Worm (Caenorhabditis elegans) whole organism, mixed stage, embryonic: ENCODE measurements around the gene unc-60.

Experiments used
- M03D4.4 ChIP-seq: sonication (generic microtip); optimal IDR thresholded peaks from 2 replicates; lab custom pipeline; 2017; ENCODE audit warnings: mild to moderate bottlenecking, missing genetic modification characterization, missing compliant biosample characterization
- bed-3 ChIP-seq: fragments of 200-800 bp; sonication (Bioruptor generic); optimal IDR thresholded peaks from 3 replicates; lab custom pipeline; 2018; ENCODE audit warnings: mild to moderate bottlenecking, missing genetic modification characterization, moderate library complexity, missing compliant biosample characterization
- blmp-1 ChIP-seq: fragments of 150-350 bp; optimal IDR thresholded peaks from 2 replicates; lab custom pipeline; 2014; ENCODE audit warnings: missing biosample characterization, missing genetic modification characterization
- ceh-39 ChIP-seq: fragments of 150-350 bp; optimal IDR thresholded peaks from 2 replicates; lab custom pipeline; 2014; ENCODE audit warnings: missing biosample characterization, missing genetic modification characterization
- ceh-43 ChIP-seq: fragments of 200-800 bp; sonication (Bioruptor generic); optimal IDR thresholded peaks from 2 replicates; lab custom pipeline; 2018; ENCODE audit warnings: mild to moderate bottlenecking, missing genetic modification characterization, moderate library complexity, missing compliant biosample characterization
- ceh-83 ChIP-seq: fragments of 200-800 bp; sonication (Bioruptor generic); optimal IDR thresholded peaks from 2 replicates; lab custom pipeline; 2018; ENCODE audit warnings: mild to moderate bottlenecking, missing genetic modification characterization, missing compliant biosample characterization
- ces-1 ChIP-seq: fragments of 150-350 bp; optimal IDR thresholded peaks from 2 replicates; lab custom pipeline; 2014; ENCODE audit warnings: missing biosample characterization, missing genetic modification reagents, missing genetic modification characterization
- cnd-1 ChIP-seq: fragments of 200-800 bp; sonication (Bioruptor generic); optimal IDR thresholded peaks from 2 replicates; lab custom pipeline; 2018; ENCODE audit warnings: mild to moderate bottlenecking, missing genetic modification characterization, missing compliant biosample characterization
- drap-1 ChIP-seq: fragments of 200-800 bp; sonication (Bioruptor generic); optimal IDR thresholded peaks from 3 replicates; lab custom pipeline; 2018; ENCODE audit warnings: mild to moderate bottlenecking, missing genetic modification characterization, missing compliant biosample characterization
- elt-1 ChIP-seq: sonication (generic microtip); optimal IDR thresholded peaks from 2 replicates; lab custom pipeline; 2017; ENCODE audit warnings: missing genetic modification characterization, mild to moderate bottlenecking, missing compliant biosample characterization, antibody characterized with exemption, moderate library complexity, borderline replicate concordance; ENCODE audit not compliant: insufficient read depth
- elt-3 ChIP-seq: fragments of 150-350 bp; optimal IDR thresholded peaks from 2 replicates; lab custom pipeline; 2014; ENCODE audit warnings: missing biosample characterization, missing genetic modification characterization
- flh-1 ChIP-seq: fragments of 200-800 bp; sonication (Bioruptor generic); optimal IDR thresholded peaks from 2 replicates; lab custom pipeline; 2018; ENCODE audit warnings: mild to moderate bottlenecking, missing genetic modification characterization, moderate library complexity, missing compliant biosample characterization
- ham-2 ChIP-seq: fragments of 200-800 bp; sonication (Bioruptor generic); optimal IDR thresholded peaks from 2 replicates; lab custom pipeline; 2018; ENCODE audit warnings: mild to moderate bottlenecking, missing genetic modification characterization, missing compliant biosample characterization
- hlh-1 ChIP-seq: fragments of 150-350 bp; optimal IDR thresholded peaks from 2 replicates; lab custom pipeline; 2014; ENCODE audit warnings: missing biosample characterization, missing genetic modification reagents, missing genetic modification characterization
- lin-13 ChIP-seq: fragments of 150-350 bp; optimal IDR thresholded peaks from 2 replicates; lab custom pipeline; 2014; ENCODE audit warnings: missing biosample characterization, missing genetic modification characterization
- lin-32 ChIP-seq: fragments of 200-800 bp; sonication (Bioruptor generic); optimal IDR thresholded peaks from 2 replicates; lab custom pipeline; 2018; ENCODE audit warnings: mild to moderate bottlenecking, missing genetic modification characterization, missing compliant biosample characterization
- lsy-2 ChIP-seq: fragments of 150-350 bp; optimal IDR thresholded peaks from 2 replicates; lab custom pipeline; 2014; ENCODE audit warnings: missing biosample characterization, missing genetic modification characterization
- mab-5 ChIP-seq: fragments of 150-350 bp; optimal IDR thresholded peaks from 2 replicates; lab custom pipeline; 2014; ENCODE audit warnings: missing biosample characterization, missing genetic modification characterization
- mep-1 ChIP-seq: fragments of 150-350 bp; optimal IDR thresholded peaks from 2 replicates; lab custom pipeline; 2017; ENCODE audit warnings: missing biosample characterization, missing genetic modification reagents, missing genetic modification characterization, inconsistent platforms
- mls-2 ChIP-seq: sonication (generic microtip); optimal IDR thresholded peaks from 2 replicates; lab custom pipeline; 2016; ENCODE audit warnings: mild to moderate bottlenecking, missing genetic modification characterization, moderate library complexity, missing compliant biosample characterization
- nhr-12 ChIP-seq: fragments of 150-350 bp; optimal IDR thresholded peaks from 2 replicates; lab custom pipeline; 2014; ENCODE audit warnings: missing biosample characterization, missing genetic modification characterization
- nhr-2 ChIP-seq: fragments of 150-350 bp; optimal IDR thresholded peaks from 2 replicates; lab custom pipeline; 2014; ENCODE audit warnings: missing biosample characterization, missing genetic modification characterization
- nhr-237 ChIP-seq: fragments of 150-350 bp; optimal IDR thresholded peaks from 2 replicates; lab custom pipeline; 2014; ENCODE audit warnings: missing biosample characterization, missing genetic modification characterization
- nhr-28 ChIP-seq: fragments of 150-350 bp; optimal IDR thresholded peaks from 2 replicates; lab custom pipeline; 2014; ENCODE audit warnings: missing biosample characterization, missing genetic modification characterization
- nhr-76 ChIP-seq: sonication (generic microtip); optimal IDR thresholded peaks from 2 replicates; lab custom pipeline; 2017; ENCODE audit warnings: missing biosample characterization, missing genetic modification characterization
- pha-4 ChIP-seq: fragments of 150-350 bp; optimal IDR thresholded peaks from 2 replicates; lab custom pipeline; 2018; ENCODE audit warnings: missing biosample characterization, missing genetic modification reagents, missing genetic modification characterization
- sem-2 ChIP-seq: fragments of 200-800 bp; sonication (Bioruptor generic); optimal IDR thresholded peaks from 2 replicates; lab custom pipeline; 2018; ENCODE audit warnings: mild to moderate bottlenecking, missing genetic modification characterization, missing compliant biosample characterization
- snpc-4 ChIP-seq: fragments of 150-350 bp; optimal IDR thresholded peaks from 2 replicates; lab custom pipeline; 2014; ENCODE audit warnings: missing biosample characterization, missing genetic modification characterization
- sptf-1 ChIP-seq: sonication (generic microtip); optimal IDR thresholded peaks from 2 replicates; lab custom pipeline; 2017; ENCODE audit warnings: mild to moderate bottlenecking, missing genetic modification characterization, moderate library complexity, missing compliant biosample characterization
- tbx-8 ChIP-seq: fragments of 200-800 bp; sonication (Bioruptor generic); optimal IDR thresholded peaks from 2 replicates; lab custom pipeline; 2018; ENCODE audit warnings: mild to moderate bottlenecking, missing genetic modification characterization, moderate library complexity, missing compliant biosample characterization
- unc-120 ChIP-seq: sonication (generic microtip); optimal IDR thresholded peaks from 2 replicates; lab custom pipeline; 2017; ENCODE audit warnings: missing genetic modification characterization, missing compliant biosample characterization; ENCODE audit not compliant: poor library complexity, severe bottlenecking
- unc-39 ChIP-seq: fragments of 150-350 bp; optimal IDR thresholded peaks from 2 replicates; lab custom pipeline; 2014; ENCODE audit warnings: missing biosample characterization, missing genetic modification characterization
- unc-62 ChIP-seq: fragments of 150-350 bp; optimal IDR thresholded peaks from 2 replicates; lab custom pipeline; 2014; ENCODE audit warnings: missing biosample characterization, missing genetic modification reagents, missing genetic modification characterization
- zip-8 ChIP-seq: fragments of 150-350 bp; optimal IDR thresholded peaks from 2 replicates; lab custom pipeline; 2014; ENCODE audit warnings: missing biosample characterization, missing genetic modification characterization
- ztf-11 ChIP-seq: fragments of 150-350 bp; optimal IDR thresholded peaks from 2 replicates; lab custom pipeline; 2014; ENCODE audit warnings: missing biosample characterization, missing genetic modification characterization

The unc-60 gene

DNA sequence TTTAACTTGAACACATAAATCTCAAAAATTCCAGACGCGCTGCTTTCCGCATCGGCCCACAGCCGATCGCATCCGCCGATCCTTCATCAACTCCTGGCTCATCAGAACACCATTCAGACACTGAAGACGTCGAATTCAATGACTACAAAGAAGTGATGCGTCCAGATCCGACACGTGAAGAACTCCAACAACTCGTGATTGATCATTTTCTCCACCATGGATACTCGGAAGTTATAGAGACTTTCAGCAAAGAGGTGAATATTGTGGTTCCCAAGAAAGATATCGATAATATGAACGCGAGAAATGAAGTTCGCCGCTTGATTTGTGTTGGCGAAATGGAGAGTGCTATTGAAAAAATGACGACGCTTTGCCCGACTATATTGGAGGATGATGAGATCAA is 6.0 kb upstream of the unc-60 start:
- no peak for TF ChIP-seq mep-1 (tag; lab: Kevin White, UChicago)
- TF ChIP-seq lin-13, result no peak
- TF ChIP-seq elt-3 (tag; lab: Kevin White, UChicago), result no peak
- no peak for TF ChIP-seq cnd-1
- TF ChIP-seq sptf-1 (tag; lab: Kevin White, UChicago), result no peak
- TF ChIP-seq nhr-237 (tag; lab: Kevin White, UChicago), result no peak
- TF ChIP-seq unc-39 (tag; lab: Kevin White, UChicago), result no peak
- TF ChIP-seq ceh-43, result no peak
- TF ChIP-seq pha-4 (tag; lab: Kevin White, UChicago), result no peak
- TF ChIP-seq nhr-2 (tag; lab: Kevin White, UChicago), result no peak
- TF ChIP-seq nhr-12 (tag; lab: Kevin White, UChicago), result no peak
- TF ChIP-seq blmp-1, result no peak
- TF ChIP-seq ceh-83 (GFP tag; lab: Kevin White, UChicago), result no peak
- TF ChIP-seq zip-8, result no peak
- no peak for TF ChIP-seq mab-5 (tag; lab: Kevin White, UChicago)
- no peak for TF ChIP-seq bed-3 (GFP tag; lab: Kevin White, UChicago)
- TF ChIP-seq ceh-39 (tag; lab: Kevin White, UChicago), result no peak

DNA sequence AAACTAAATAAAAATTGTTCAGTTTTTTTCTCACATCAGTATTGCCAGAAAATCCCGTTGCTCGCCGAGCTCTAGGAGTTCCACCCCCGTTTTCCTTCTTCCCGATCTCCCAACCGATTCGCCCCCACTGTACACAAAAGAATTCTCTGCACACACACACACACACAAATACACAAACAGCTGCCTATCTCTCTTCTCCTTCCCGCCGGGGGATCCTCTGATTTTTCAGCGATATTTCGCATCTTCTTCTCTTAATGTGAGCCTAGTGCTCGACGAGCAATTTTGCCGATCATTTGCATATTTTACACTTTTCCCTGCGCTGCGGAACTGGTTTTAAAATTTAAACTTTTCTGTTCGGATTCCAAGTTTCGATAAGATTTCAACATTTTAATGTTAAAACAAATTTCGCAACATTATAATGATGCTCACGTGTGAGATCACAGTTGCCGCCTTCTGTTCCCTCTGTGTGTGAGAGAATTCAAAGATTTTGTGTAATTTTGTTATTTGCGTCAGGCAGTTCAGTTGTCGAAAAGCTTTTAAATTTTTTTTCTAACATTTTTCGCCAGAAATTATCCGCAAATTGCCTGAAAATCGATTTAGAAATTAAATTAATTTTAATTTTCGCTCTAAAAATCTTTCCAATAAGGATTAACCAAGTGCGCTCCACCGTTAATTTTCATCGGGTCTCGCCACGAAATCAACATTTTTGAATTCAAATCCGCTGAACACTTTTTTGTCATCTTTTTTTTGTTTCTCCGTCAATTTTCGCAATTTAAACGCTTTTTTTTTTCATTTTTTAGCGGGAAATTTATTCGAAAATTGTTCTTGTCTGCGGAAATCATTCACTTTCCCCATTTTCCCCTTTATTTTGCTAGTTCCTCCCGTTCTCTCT is 3.6 kb upstream of the unc-60 start:
- peak; percentile 95 for TF ChIP-seq hlh-1 (tag; lab: Kevin White, UChicago)
- no peak for TF ChIP-seq nhr-28
- TF ChIP-seq lin-13, result no peak
- no peak for TF ChIP-seq ceh-43
- peak; percentile 80 for TF ChIP-seq ces-1 (GFP tag; lab: Kevin White, UChicago)
- TF ChIP-seq nhr-12 (tag; lab: Kevin White, UChicago), result no peak
- TF ChIP-seq nhr-237 (tag; lab: Kevin White, UChicago), result peak; percentile 10
- TF ChIP-seq mab-5 (tag; lab: Kevin White, UChicago), result no peak
- no peak for TF ChIP-seq blmp-1
- TF ChIP-seq mls-2 (tag; lab: Kevin White, UChicago), result no peak
- TF ChIP-seq nhr-2 (tag; lab: Kevin White, UChicago), result no peak
- TF ChIP-seq ham-2, result no peak
- TF ChIP-seq sptf-1 (tag; lab: Kevin White, UChicago), result no peak
- TF ChIP-seq lsy-2 (tag; lab: Kevin White, UChicago), result peak; percentile 47
- no peak for TF ChIP-seq bed-3 (GFP tag; lab: Kevin White, UChicago)
- no peak for TF ChIP-seq snpc-4 (tag; lab: Kevin White, UChicago)
- TF ChIP-seq mep-1 (tag; lab: Kevin White, UChicago), result peak; percentile 64
- no peak for TF ChIP-seq flh-1 (GFP tag; lab: Kevin White, UChicago)
- no peak for TF ChIP-seq elt-1 (tag; lab: Kevin White, UChicago)
- peak; percentile 23 for TF ChIP-seq unc-62 (GFP tag; lab: Kevin White, UChicago)
- TF ChIP-seq unc-39 (tag; lab: Kevin White, UChicago), result no peak
- TF ChIP-seq ceh-39 (tag; lab: Kevin White, UChicago), result no peak
- no peak for TF ChIP-seq lin-32
- no peak for TF ChIP-seq ceh-83 (GFP tag; lab: Kevin White, UChicago)
- TF ChIP-seq cnd-1, result no peak
- TF ChIP-seq pha-4 (tag; lab: Kevin White, UChicago), result peak; percentile 32
- TF ChIP-seq unc-120 (tag; lab: Kevin White, UChicago), result peak; percentile 64
- TF ChIP-seq drap-1 (GFP tag; lab: Kevin White, UChicago), result no peak
- TF ChIP-seq tbx-8, result no peak
- no peak for TF ChIP-seq nhr-76 (tag; lab: Kevin White, UChicago)
- TF ChIP-seq sem-2, result no peak
- TF ChIP-seq zip-8, result no peak
- TF ChIP-seq elt-3 (tag; lab: Kevin White, UChicago), result no peak
- TF ChIP-seq ztf-11 (tag; lab: Kevin White, UChicago), result no peak
- TF ChIP-seq M03D4.4 (tag; lab: Kevin White, UChicago), result no peak
- TF ChIP-seq, all 35 proteins: peak for 8

DNA sequence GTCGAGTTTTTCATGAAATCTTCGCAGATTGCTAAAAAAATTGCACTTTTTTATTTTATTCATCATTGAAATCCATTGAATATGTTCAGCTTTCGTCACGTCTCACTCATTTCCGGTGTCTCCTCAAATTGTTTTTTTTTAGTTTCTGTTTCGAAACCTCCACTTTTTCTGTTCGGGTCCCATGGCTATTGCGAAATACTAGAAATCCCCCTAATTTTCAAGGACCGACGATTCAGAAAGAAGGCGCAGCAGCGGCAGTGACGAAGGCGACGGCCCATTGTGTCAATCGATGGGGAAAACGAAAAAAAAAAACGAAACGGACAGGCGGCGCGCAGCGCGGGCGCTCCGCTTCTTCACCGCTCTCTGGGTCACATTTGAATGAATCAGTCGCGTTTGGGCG is 2.9 kb upstream of the unc-60 start:
- no peak for TF ChIP-seq unc-62 (GFP tag; lab: Kevin White, UChicago)
- no peak for TF ChIP-seq drap-1 (GFP tag; lab: Kevin White, UChicago)
- TF ChIP-seq pha-4 (tag; lab: Kevin White, UChicago), result no peak
- TF ChIP-seq bed-3 (GFP tag; lab: Kevin White, UChicago), result no peak
- no peak for TF ChIP-seq snpc-4 (tag; lab: Kevin White, UChicago)
- no peak for TF ChIP-seq hlh-1 (tag; lab: Kevin White, UChicago)
- TF ChIP-seq ceh-83 (GFP tag; lab: Kevin White, UChicago), result no peak
- TF ChIP-seq ces-1 (GFP tag; lab: Kevin White, UChicago), result no peak
- TF ChIP-seq nhr-28, result no peak
- no peak for TF ChIP-seq unc-120 (tag; lab: Kevin White, UChicago)
- no peak for TF ChIP-seq flh-1 (GFP tag; lab: Kevin White, UChicago)
- no peak for TF ChIP-seq cnd-1
- TF ChIP-seq nhr-237 (tag; lab: Kevin White, UChicago), result no peak
- no peak for TF ChIP-seq mep-1 (tag; lab: Kevin White, UChicago)
- TF ChIP-seq tbx-8, result no peak
